Worm (Caenorhabditis elegans) whole organism, L4/young adult: ENCODE data around the gene K03D3.5.

Experiments
- W03F9.2 ChIP-seq: fragments of 150-350 bp; optimal IDR thresholded peaks from 2 replicates; lab custom pipeline; 2014; ENCODE audit warnings: missing biosample characterization, missing genetic modification characterization
- him-1 ChIP-seq: sonication (generic microtip); optimal IDR thresholded peaks from 2 replicates; lab custom pipeline; 2016; ENCODE audit warnings: missing genotype, missing genetic modification reagents, missing genetic modification characterization, missing compliant biosample characterization

DNA sequence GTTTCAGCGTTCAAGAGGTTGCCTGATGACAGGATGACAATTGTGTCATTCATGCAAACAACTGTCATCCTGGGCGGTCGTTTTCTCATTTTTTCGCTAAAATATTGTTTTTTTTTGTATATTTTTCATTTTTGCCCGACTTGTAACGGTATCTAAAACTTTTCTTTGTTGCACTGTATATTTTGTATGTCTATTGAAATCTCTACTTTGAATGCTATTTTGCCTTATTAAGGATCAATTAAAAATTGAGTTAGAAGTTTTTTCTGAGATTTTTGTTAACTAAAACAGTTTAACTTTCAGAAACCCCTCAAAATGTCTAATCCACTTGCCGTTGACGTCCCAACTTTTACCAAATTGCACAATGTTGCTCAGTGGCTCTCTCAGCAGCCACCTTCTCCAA is 42.4 kb downstream of the K03D3.5 start, which contains the start of gene ccch-2:
- TF ChIP-seq W03F9.2 (tag; lab: Kevin White, UChicago) (no peak), him-1 (tag; lab: Kevin White, UChicago) (no peak)
